Worm (Caenorhabditis elegans) whole organism, L4 larva: ENCODE results near the gene uda-1.

Experiments
- F26F4.8 ChIP-seq: fragments of 200-800 bp; sonication (Bioruptor generic); conservative IDR thresholded peaks from 2 replicates; pipeline ENCODE4 v1.3.6; 2022; ENCODE audit warnings: missing genetic modification characterization, missing compliant biosample characterization
- Y105C5A.15 ChIP-seq: fragments of 200-800 bp; sonication (Bioruptor generic); IDR thresholded peaks from 2 replicates; pipeline ENCODE4 v1.3.6; 2022; ENCODE audit warnings: missing genetic modification characterization, missing compliant biosample characterization
- ZK546.5 ChIP-seq, 2 experiments: sonication (generic microtip); optimal IDR thresholded peaks; 2 replicates each; lab custom pipeline; 2017; ENCODE audit warnings: missing biosample characterization in 2 of 2, missing genetic modification characterization in 2 of 2
- aha-1 ChIP-seq: fragments of 150-350 bp; peaks from one replicate; lab custom pipeline; 2014; ENCODE audit warnings: missing biosample characterization, missing genetic modification characterization
- ceh-28 ChIP-seq: fragments of 150-350 bp; optimal IDR thresholded peaks from 2 replicates; lab custom pipeline; 2014; ENCODE audit warnings: missing biosample characterization, missing genetic modification reagents, missing genetic modification characterization
- ceh-44 ChIP-seq: fragments of 200-800 bp; sonication (Bioruptor generic); IDR thresholded peaks from 2 replicates; pipeline ENCODE4 v1.3.6; 2022; ENCODE audit warnings: missing genetic modification reagents, missing genetic modification characterization, missing compliant biosample characterization
- dpl-1 ChIP-seq: fragments of 150-350 bp; optimal IDR thresholded peaks from 2 replicates; lab custom pipeline; 2014; ENCODE audit warnings: missing biosample characterization, missing genetic modification reagents, missing genetic modification characterization
- dve-1 ChIP-seq: sonication (generic microtip); optimal IDR thresholded peaks from 2 replicates; lab custom pipeline; 2017; ENCODE audit warnings: antibody characterized with exemption, mild to moderate bottlenecking, missing genetic modification characterization, missing compliant biosample characterization; ENCODE audit not compliant: insufficient read depth
- hlh-30 ChIP-seq: sonication (generic microtip); optimal IDR thresholded peaks from 2 replicates; lab custom pipeline; 2017; ENCODE audit warnings: antibody characterized with exemption, mild to moderate bottlenecking, missing genetic modification characterization, missing compliant biosample characterization; ENCODE audit not compliant: insufficient read depth
- hmg-1.1 ChIP-seq: fragments of 200-800 bp; sonication (Bioruptor generic); IDR thresholded peaks from 2 replicates; pipeline ENCODE4 v1.3.6; 2022; ENCODE audit warnings: missing genetic modification reagents, missing genetic modification characterization, missing compliant biosample characterization
- jun-1 ChIP-seq: fragments of 150-350 bp; optimal IDR thresholded peaks from 2 replicates; lab custom pipeline; 2014; ENCODE audit warnings: missing biosample characterization, missing genetic modification reagents, missing genetic modification characterization
- lin-39 ChIP-seq: fragments of 150-350 bp; optimal IDR thresholded peaks from 2 replicates; lab custom pipeline; 2014; ENCODE audit warnings: missing biosample characterization, missing genetic modification reagents, missing genetic modification characterization
- skn-1 ChIP-seq: fragments of 150-350 bp; optimal IDR thresholded peaks from 2 replicates; lab custom pipeline; 2014; ENCODE audit warnings: missing biosample characterization, missing genetic modification characterization
- tag-97 ChIP-seq: fragments of 200-800 bp; sonication (Bioruptor generic); IDR thresholded peaks from 2 replicates; pipeline ENCODE4 v1.3.6; 2022; ENCODE audit warnings: missing genetic modification characterization, missing compliant biosample characterization

ce11 chrV:10030992-10031383 is 26.4 kb downstream of the uda-1 start, which contains the start of gene acl-2:
- TF ChIP-seq lin-39 (no peak), ceh-44 (no peak), ZK546.5 (tag; optimal IDR thresholded peaks at IDR 0.05; lab: Kevin White, UChicago) (no peak), dpl-1 (GFP tag; lab: Kevin White, UChicago) (no peak), ceh-28 (no peak), dve-1 (tag; lab: Kevin White, UChicago) (no peak), hlh-30 (no peak), skn-1 (tag; lab: Kevin White, UChicago) (no peak), aha-1 (no peak), hmg-1.1 (GFP tag; lab: Robert Waterston, UW) (no peak), jun-1 (tag; lab: Kevin White, UChicago) (no peak), tag-97 (GFP tag; lab: Robert Waterston, UW) (no peak), F26F4.8 (GFP tag; lab: Robert Waterston, UW) (no peak), Y105C5A.15 (GFP tag; lab: Robert Waterston, UW) (no peak)
